Worm (Caenorhabditis elegans) whole organism, L2 larva: ENCODE results near the gene dcap-2.

Experiments
- R02D3.7 ChIP-seq: fragments of 150-350 bp; optimal IDR thresholded peaks from 2 replicates; lab custom pipeline; 2014; ENCODE audit warnings: missing biosample characterization, missing genetic modification characterization
- ama-1 ChIP-seq: fragments of 150-350 bp; optimal IDR thresholded peaks from 2 replicates; lab custom pipeline; 2018; ENCODE audit warnings: inconsistent platforms
- ceh-82 ChIP-seq: fragments of 150-350 bp; optimal IDR thresholded peaks from 2 replicates; lab custom pipeline; 2014; ENCODE audit warnings: missing biosample characterization, missing genetic modification characterization
- lin-39 ChIP-seq: fragments of 150-350 bp; optimal IDR thresholded peaks from 2 replicates; lab custom pipeline; 2014; ENCODE audit warnings: missing biosample characterization, missing genetic modification reagents, missing genetic modification characterization
- nhr-11 ChIP-seq: fragments of 150-350 bp; optimal IDR thresholded peaks from 2 replicates; lab custom pipeline; 2014; ENCODE audit warnings: missing biosample characterization, missing genetic modification characterization
- snpc-4 ChIP-seq: fragments of 150-350 bp; optimal IDR thresholded peaks from 2 replicates; lab custom pipeline; 2014; ENCODE audit warnings: missing biosample characterization, missing genetic modification characterization
- unc-39 ChIP-seq: fragments of 150-350 bp; optimal IDR thresholded peaks from 2 replicates; lab custom pipeline; 2014; ENCODE audit warnings: missing biosample characterization, missing genetic modification characterization
- unc-55 ChIP-seq: fragments of 150-350 bp; sonication (generic microtip); optimal IDR thresholded peaks from 3 replicates; lab custom pipeline; 2014; ENCODE audit warnings: missing biosample characterization, missing genetic modification reagents, missing genetic modification characterization
- zag-1 ChIP-seq: fragments of 150-350 bp; optimal IDR thresholded peaks from 2 replicates; lab custom pipeline; 2014; ENCODE audit warnings: missing biosample characterization, missing genetic modification characterization
- ztf-11 ChIP-seq: sonication (generic microtip); optimal IDR thresholded peaks from 2 replicates; lab custom pipeline; 2017; ENCODE audit warnings: missing biosample characterization, missing genetic modification characterization
- ztf-4 ChIP-seq: fragments of 150-350 bp; optimal IDR thresholded peaks from 2 replicates; lab custom pipeline; 2014; ENCODE audit warnings: missing biosample characterization, missing genetic modification characterization

- TF ChIP-seq ama-1 (lab: Kevin White, UChicago), result no peak
- TF ChIP-seq ceh-82 (tag; lab: Kevin White, UChicago), result no peak
- TF ChIP-seq R02D3.7 (tag; lab: Kevin White, UChicago), result no peak
- no peak for TF ChIP-seq lin-39 (tag; lab: Kevin White, UChicago)
- no peak for TF ChIP-seq snpc-4 (tag; lab: Kevin White, UChicago)
- no peak for TF ChIP-seq unc-39 (tag; lab: Kevin White, UChicago)
- TF ChIP-seq nhr-11 (tag; lab: Kevin White, UChicago), result no peak
- no peak for TF ChIP-seq ztf-4 (tag; lab: Kevin White, UChicago)
- TF ChIP-seq unc-55 (GFP tag; lab: Kevin White, UChicago), result no peak
- no peak for TF ChIP-seq ztf-11
- no peak for TF ChIP-seq zag-1 (tag; lab: Kevin White, UChicago)
Measured at ce11 chrIV:13508924-13509323, 12.7 kb downstream of the dcap-2 start, which contains the start of gene afmd-2.
